Fruit fly (Drosophila melanogaster): ENCODE results near the gene CG15042.

The CG15042 gene

dm6 chrX:18546785-18547184 lies 18.7 kb upstream of the CG15042 start (continued):
- TF ChIP-seq CG8089 (GFP tag; optimal IDR thresholded peaks at IDR 0.05) (peak; percentile 55), nerfin-1 (tag; optimal IDR thresholded peaks at IDR 0.05) (peak; percentile 52), yki (optimal IDR thresholded peaks at IDR 0.05) (no peak), Fer2 (tag; optimal IDR thresholded peaks at IDR 0.05) (peak; percentile 61), CG1792 (GFP tag; optimal IDR thresholded peaks at IDR 0.05) (peak; percentile 63), bab2 (GFP tag; optimal IDR thresholded peaks at IDR 0.05) (peak; percentile 75), caup (GFP tag; optimal IDR thresholded peaks at IDR 0.05; ENCODE audit: severe bottlenecking) (peak; percentile 68), zfh2 (GFP tag; optimal IDR thresholded peaks at IDR 0.05) (peak; percentile 76), B-H2 (GFP tag; optimal IDR thresholded peaks at IDR 0.05) (peak; percentile 52), chif (GFP tag; optimal IDR thresholded peaks at IDR 0.05) (peak; percentile 52 to 67), ken (GFP tag; IDR thresholded peaks at IDR 0.05) (peak; percentile 67; the same call in 2 of the 3 replicates), CG15696 (tag; optimal IDR thresholded peaks at IDR 0.05) (peak; percentile 60), gsb-n (tag; optimal IDR thresholded peaks at IDR 0.05) (peak; percentile 41), Stat92E (GFP tag; optimal IDR thresholded peaks at IDR 0.05) (no peak), E2f2 (GFP tag; IDR thresholded peaks at IDR 0.05) (peak; percentile 53), sens-2 (GFP tag; IDR thresholded peaks at IDR 0.05) (peak; percentile 73), slp2 (GFP tag; optimal IDR thresholded peaks at IDR 0.05) (peak; percentile 51), CG4404 (GFP tag; IDR thresholded peaks at IDR 0.05) (peak; percentile 69), CG9215 (GFP tag; IDR thresholded peaks at IDR 0.05) (peak; percentile 79), CG12155 (GFP tag; optimal IDR thresholded peaks at IDR 0.05) (peak; percentile 61), pho (GFP tag; optimal IDR thresholded peaks at IDR 0.05) (peak; percentile 67), CG11093 (GFP tag; IDR thresholded peaks at IDR 0.05) (peak; percentile 82), Fer1 (GFP tag; optimal IDR thresholded peaks at IDR 0.05) (peak; percentile 76), ranshi (GFP tag; IDR thresholded peaks at IDR 0.05) (peak; percentile 85), cas (GFP tag; IDR thresholded peaks at IDR 0.05) (peak; percentile 57; the same call in 1 of the 2 replicates), Hey (tag; optimal IDR thresholded peaks at IDR 0.05) (no peak), nau (GFP tag; optimal IDR thresholded peaks at IDR 0.05) (peak; percentile 24), bsh (GFP tag; optimal IDR thresholded peaks at IDR 0.05) (peak in 1 of 2 experiments; percentile 71), CG16863 (GFP tag; optimal IDR thresholded peaks at IDR 0.05) (peak; percentile 71), Hmr (GFP tag; optimal IDR thresholded peaks at IDR 0.05) (peak; percentile 72), CG13296 (GFP tag; optimal IDR thresholded peaks at IDR 0.05) (peak; percentile 75), Oli (tag; optimal IDR thresholded peaks at IDR 0.05) (peak; percentile 87), Dll (GFP tag; IDR thresholded peaks at IDR 0.05; ENCODE audit: partially characterized antibody) (no peak), Abd-B (GFP tag; optimal IDR thresholded peaks at IDR 0.05) (peak; percentile 77), tna (GFP tag; IDR thresholded peaks at IDR 0.05; ENCODE audit: partially characterized antibody) (no peak), Sox100B (GFP tag; optimal IDR thresholded peaks at IDR 0.05) (peak; percentile 74), D19B (GFP tag; optimal IDR thresholded peaks at IDR 0.05) (peak; percentile 52), CG3995 (GFP tag; optimal IDR thresholded peaks at IDR 0.05) (peak; percentile 35), CG18764 (GFP tag; optimal IDR thresholded peaks at IDR 0.05) (peak; percentile 47), gce (GFP tag; IDR thresholded peaks at IDR 0.05) (peak; percentile 45; the same call in 2 of the 3 replicates), Taf1 (GFP tag; IDR thresholded peaks at IDR 0.05) (peak; percentile 68), Ravus (GFP tag; IDR thresholded peaks at IDR 0.05) (peak; percentile 69), CG17802 (tag; optimal IDR thresholded peaks at IDR 0.05) (no peak), Mes4 (GFP tag; optimal IDR thresholded peaks at IDR 0.05) (peak; percentile 42), CG8388 (GFP tag; optimal IDR thresholded peaks at IDR 0.05) (peak; percentile 47), otp (GFP tag; IDR thresholded peaks at IDR 0.05) (peak; percentile 77), Xbp1 (GFP tag; optimal IDR thresholded peaks at IDR 0.05) (peak; percentile 81), maf-S (GFP tag; optimal IDR thresholded peaks at IDR 0.05) (peak; percentile 62), CG2678 (tag; optimal IDR thresholded peaks at IDR 0.05) (peak; percentile 87), Sox102F (GFP tag; optimal IDR thresholded peaks at IDR 0.05) (peak; percentile 83)
